Fruit fly (Drosophila melanogaster) ovary, adult (tissue): ENCODE measurements around the gene unk.

Experiments
- CG17801 ChIP-seq: fragments of 200-800 bp; optimal IDR thresholded peaks from 2 replicates; lab custom pipeline; 2019; ENCODE audit warnings: missing biosample characterization, mild to moderate bottlenecking, missing genetic modification characterization, moderate library complexity; ENCODE audit not compliant: partially characterized antibody

The unk gene

dm6 chr3R:23132299-23132698 is 25.4 kb downstream of the unk start:
- TF ChIP-seq CG17801 (GFP tag; lab: Kevin White, UChicago): no peak

- no peak for TF ChIP-seq CG17801 (GFP tag; lab: Kevin White, UChicago)
Measured at dm6 chr3R:23131341-23131884, 26.2 kb downstream of the unk start.

DNA sequence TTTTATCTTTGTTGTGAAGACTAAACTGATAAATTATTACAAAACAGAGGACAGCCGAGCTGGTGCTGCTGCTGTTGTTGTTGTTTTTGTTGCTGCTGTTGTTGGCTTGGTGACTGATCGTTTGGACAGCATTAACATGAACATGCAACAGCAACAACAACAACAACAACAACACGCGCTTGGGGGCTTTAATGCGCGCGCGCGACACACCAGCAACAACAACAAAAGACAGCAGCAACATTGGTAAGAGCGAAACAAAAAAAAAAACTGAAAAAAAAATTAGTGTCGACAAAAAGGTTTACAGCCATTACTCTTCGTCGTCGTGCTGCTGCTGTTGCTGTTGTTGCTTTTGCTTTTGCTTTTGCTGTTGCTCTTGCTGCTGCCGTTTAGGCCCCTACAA is 26.8 kb downstream of the unk start:
- TF ChIP-seq CG17801 (GFP tag; lab: Kevin White, UChicago): no peak

- TF ChIP-seq CG17801 (GFP tag; lab: Kevin White, UChicago): no peak
Measured at dm6 chr3R:23130181-23130580, 27.5 kb downstream of the unk start.

DNA sequence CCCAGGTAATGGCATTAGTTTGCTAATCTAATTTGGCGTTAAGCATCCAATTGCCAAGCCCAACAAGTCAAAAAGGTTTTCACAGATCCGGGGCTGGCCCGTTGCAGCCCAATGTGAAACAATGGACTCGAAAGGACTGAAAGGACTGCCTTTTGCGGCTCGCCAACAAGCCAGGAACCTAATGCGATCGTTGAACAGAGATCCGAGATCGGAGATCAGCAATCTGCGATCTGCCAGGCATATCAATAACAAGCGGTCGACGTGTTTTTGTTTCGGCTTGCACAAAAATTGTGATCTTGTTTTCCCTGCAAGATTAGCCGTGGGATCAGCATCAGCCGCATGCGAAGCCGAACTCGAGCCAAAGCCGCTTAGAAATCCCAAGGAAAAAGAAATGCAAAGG is 28.0 kb downstream of the unk start:
- no peak for TF ChIP-seq CG17801 (GFP tag; lab: Kevin White, UChicago)

dm6 chr3R:23127796-23128195 is 29.9 kb downstream of the unk start, which contains the start of gene CG31457:
TSS of gene CG31457 (minus strand) at chr3R:23127981.
- TF ChIP-seq CG17801 (GFP tag; lab: Kevin White, UChicago): no peak

DNA sequence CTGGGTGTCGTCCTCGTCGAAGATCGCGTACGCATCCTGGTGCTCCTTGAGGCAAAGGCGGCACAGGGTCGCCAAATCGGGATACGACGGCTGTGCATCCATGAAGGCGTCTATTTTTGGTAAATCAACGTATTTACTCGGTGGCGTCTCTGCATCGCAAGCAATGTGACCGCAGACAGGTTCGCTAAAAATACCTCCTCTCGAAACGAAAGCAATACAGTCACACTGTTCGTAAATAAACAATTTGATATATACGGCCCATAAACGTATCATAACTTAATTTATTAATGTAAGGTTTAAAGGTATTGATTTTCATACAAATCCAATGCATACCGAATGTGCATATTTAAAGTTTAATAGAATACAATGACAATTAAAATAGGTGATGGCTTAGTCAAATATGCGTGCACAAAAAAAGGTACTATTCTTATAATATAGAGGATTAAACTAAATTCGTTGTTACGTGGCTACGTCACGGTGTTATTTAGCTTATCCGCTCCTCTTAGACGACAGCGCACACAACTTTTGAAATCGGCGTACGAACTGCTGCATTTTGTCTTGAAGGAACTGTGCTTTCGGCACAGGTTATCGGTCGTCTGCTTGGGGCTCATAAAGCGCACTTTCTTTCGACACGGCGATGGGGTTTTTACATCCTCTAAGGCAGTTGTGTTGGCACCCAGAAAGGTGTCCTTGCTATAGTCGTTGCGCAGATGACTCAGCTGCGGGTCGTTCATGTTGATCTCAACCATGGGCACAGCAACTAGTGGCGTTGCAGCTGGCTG is 31.2 kb downstream of the unk start, which contains the start of gene CG31365:
Gene CG31365, minus strand, starts transcription at position 182 of the 782 bp plus-strand sequence.
- TF ChIP-seq CG17801 (GFP tag; lab: Kevin White, UChicago): no peak

DNA sequence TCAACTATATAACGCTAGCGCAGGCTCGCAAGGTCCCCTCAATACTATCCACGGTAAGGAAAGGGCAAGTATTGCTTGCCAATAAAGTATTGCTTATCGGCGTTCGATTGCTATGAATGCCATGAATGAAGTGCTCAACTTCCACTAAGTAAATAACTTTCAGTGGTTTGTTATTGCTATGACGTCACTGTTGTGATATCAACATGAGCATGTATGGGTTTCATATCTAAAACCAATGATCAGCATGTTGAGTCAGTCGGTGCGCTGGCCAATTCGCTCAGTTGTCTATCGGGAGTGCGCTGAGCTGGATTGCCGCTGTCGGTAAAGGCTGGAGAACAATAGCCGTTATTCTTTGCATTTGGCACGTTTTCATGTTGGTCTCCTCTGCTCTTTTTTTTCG is 36.7 kb downstream of the unk start:
- no peak for TF ChIP-seq CG17801 (GFP tag; lab: Kevin White, UChicago)

dm6 chr3R:23119873-23120272 is 37.8 kb downstream of the unk start:
- no peak for TF ChIP-seq CG17801 (GFP tag; lab: Kevin White, UChicago)

dm6 chr3R:23117683-23118470 is 39.8 kb downstream of the unk start, which contains the start of the genes Rassf and CenB1A:
TSS of gene Rassf (minus strand) at chr3R:23117931.
TSS of gene CenB1A (plus strand) at chr3R:23118400.
- TF ChIP-seq CG17801 (GFP tag; lab: Kevin White, UChicago): no peak

dm6 chr3R:23112680-23113362 is 44.8 kb downstream of the unk start, which contains the start of gene Cow:
TSS of gene Cow (minus strand) at chr3R:23112730.
- no peak for TF ChIP-seq CG17801 (GFP tag; lab: Kevin White, UChicago)

DNA sequence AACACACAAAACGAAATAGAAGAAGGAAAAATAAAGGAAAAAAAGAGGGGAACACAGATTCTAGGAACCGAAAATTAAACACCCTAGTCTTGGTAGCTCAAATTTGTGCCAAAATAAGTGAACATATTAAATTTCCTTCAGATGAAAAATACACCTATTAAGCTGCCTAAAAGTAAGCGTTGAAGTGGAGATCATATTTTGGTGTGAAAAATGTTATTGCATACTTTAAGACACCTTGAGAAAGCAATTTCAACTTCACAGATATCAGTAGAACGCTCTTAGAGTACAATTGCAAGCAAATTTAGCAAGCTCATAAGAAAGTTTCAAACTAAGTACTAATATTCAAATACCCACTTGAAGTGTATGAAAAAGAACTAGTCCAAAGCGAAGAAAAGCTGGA is 46.9 kb downstream of the unk start:
- no peak for TF ChIP-seq CG17801 (GFP tag; lab: Kevin White, UChicago)
